Worm (Caenorhabditis elegans) whole organism, L2 larva: ENCODE measurements around the gene oac-38.

Experiments used
- Y55F3AM.14 ChIP-seq: fragments of 200-800 bp; sonication (Bioruptor generic); optimal IDR thresholded peaks from 2 replicates; lab custom pipeline; 2018; ENCODE audit warnings: mild to moderate bottlenecking, missing genetic modification characterization, missing compliant biosample characterization
- ama-1 ChIP-seq: fragments of 150-350 bp; optimal IDR thresholded peaks from 2 replicates; lab custom pipeline; 2018; ENCODE audit warnings: inconsistent platforms
- ceh-82 ChIP-seq: fragments of 150-350 bp; optimal IDR thresholded peaks from 2 replicates; lab custom pipeline; 2014; ENCODE audit warnings: missing biosample characterization, missing genetic modification characterization
- elt-1 ChIP-seq: fragments of 150-350 bp; optimal IDR thresholded peaks from 2 replicates; lab custom pipeline; 2014; ENCODE audit warnings: missing biosample characterization, missing genetic modification characterization
- fos-1 ChIP-seq: fragments of 150-350 bp; optimal IDR thresholded peaks from 2 replicates; lab custom pipeline; 2014; ENCODE audit warnings: missing biosample characterization, missing genetic modification characterization
- lin-11 ChIP-seq: fragments of 150-350 bp; sonication (generic microtip); optimal IDR thresholded peaks from 2 replicates; lab custom pipeline; 2014; ENCODE audit warnings: missing biosample characterization, missing genetic modification characterization, inconsistent platforms, mixed read lengths
- lin-39 ChIP-seq: fragments of 150-350 bp; optimal IDR thresholded peaks from 2 replicates; lab custom pipeline; 2014; ENCODE audit warnings: missing biosample characterization, missing genetic modification reagents, missing genetic modification characterization
- nhr-237 ChIP-seq: fragments of 150-350 bp; optimal IDR thresholded peaks from 2 replicates; lab custom pipeline; 2014; ENCODE audit warnings: missing biosample characterization, missing genetic modification characterization
- nhr-77 ChIP-seq: fragments of 150-350 bp; optimal IDR thresholded peaks from 2 replicates; lab custom pipeline; 2014; ENCODE audit warnings: missing biosample characterization, missing genetic modification characterization
- peb-1 ChIP-seq: fragments of 150-350 bp; optimal IDR thresholded peaks from 2 replicates; lab custom pipeline; 2014; ENCODE audit warnings: missing biosample characterization, missing genetic modification characterization
- snpc-4 ChIP-seq: fragments of 150-350 bp; optimal IDR thresholded peaks from 2 replicates; lab custom pipeline; 2014; ENCODE audit warnings: missing biosample characterization, missing genetic modification characterization
- ztf-11 ChIP-seq: sonication (generic microtip); optimal IDR thresholded peaks from 2 replicates; lab custom pipeline; 2017; ENCODE audit warnings: missing biosample characterization, missing genetic modification characterization

- TF ChIP-seq lin-39 (tag; lab: Kevin White, UChicago) (no peak), fos-1 (tag; lab: Kevin White, UChicago) (no peak), ztf-11 (tag; lab: Kevin White, UChicago) (no peak), Y55F3AM.14 (no peak), nhr-237 (no peak), snpc-4 (tag; lab: Kevin White, UChicago) (no peak), lin-11 (no peak), ceh-82 (tag; lab: Kevin White, UChicago) (no peak), nhr-77 (tag; lab: Kevin White, UChicago) (no peak), peb-1 (no peak), elt-1 (no peak), ama-1 (lab: Kevin White, UChicago) (no peak)
Measured at ce11 chrIV:14131770-14132169, 21.4 kb downstream of the oac-38 start, which contains the start of gene srz-59.
